Fruit fly (Drosophila melanogaster): ENCODE measurements around the gene CG13083.

The CG13083 gene

DNA sequence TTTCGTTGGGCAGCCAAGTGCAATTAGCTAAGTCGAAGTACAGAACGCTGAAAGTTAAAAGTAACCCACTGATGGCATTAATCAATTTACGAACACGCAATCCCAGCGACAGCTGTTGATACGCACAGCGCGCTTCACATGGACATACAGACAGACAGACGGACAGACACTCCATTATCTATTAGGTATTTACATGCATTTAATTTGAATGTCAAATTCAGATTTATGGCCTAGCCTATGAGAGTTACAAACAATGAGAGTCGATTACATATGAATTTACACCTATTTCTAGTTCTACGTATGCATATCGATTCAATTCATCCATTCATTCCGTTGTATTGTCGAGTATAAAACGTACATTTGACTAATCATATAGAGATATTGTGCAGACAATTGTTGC lies 44.7 kb upstream of the CG13083 start, which contains the start of gene CG10237:
Gene CG10237 (minus strand): TSS at position 101 of the 400 bp plus-strand sequence.
- TF ChIP-seq Mio (GFP tag; optimal IDR thresholded peaks at IDR 0.05) (no peak), Hr78 (GFP tag; optimal IDR thresholded peaks at IDR 0.05) (no peak), ey (GFP tag; optimal IDR thresholded peaks at IDR 0.05) (no peak), N (GFP tag; optimal IDR thresholded peaks at IDR 0.05) (no peak), Abd-B (GFP tag; optimal IDR thresholded peaks at IDR 0.05) (no peak), brk (GFP tag; optimal IDR thresholded peaks at IDR 0.05) (no peak), GATAd (GFP tag; optimal IDR thresholded peaks at IDR 0.05) (no peak), dmrt93B (GFP tag; optimal IDR thresholded peaks at IDR 0.05) (no peak), Dif (GFP tag; optimal IDR thresholded peaks at IDR 0.05; ENCODE audit: partially characterized antibody) (no peak), dl (GFP tag; optimal IDR thresholded peaks at IDR 0.05; ENCODE audit: insufficient read depth in 1 of 2, partially characterized antibody in 2 of 2) (no peak), Jra (GFP tag; optimal IDR thresholded peaks at IDR 0.05) (no peak), pan (optimal IDR thresholded peaks at IDR 0.05) (no peak), usp (GFP tag; optimal IDR thresholded peaks at IDR 0.05) (no peak), CG32264 (GFP tag; optimal IDR thresholded peaks at IDR 0.05) (no peak), woc (GFP tag; optimal IDR thresholded peaks at IDR 0.05) (no peak), Vsx2 (GFP tag; optimal IDR thresholded peaks at IDR 0.05; ENCODE audit: partially characterized antibody) (no peak), h (GFP tag; optimal IDR thresholded peaks at IDR 0.05) (no peak), CrebA (GFP tag; optimal IDR thresholded peaks at IDR 0.05; ENCODE audit: borderline replicate concordance) (no peak), sage (GFP tag; optimal IDR thresholded peaks at IDR 0.05) (no peak)

DNA sequence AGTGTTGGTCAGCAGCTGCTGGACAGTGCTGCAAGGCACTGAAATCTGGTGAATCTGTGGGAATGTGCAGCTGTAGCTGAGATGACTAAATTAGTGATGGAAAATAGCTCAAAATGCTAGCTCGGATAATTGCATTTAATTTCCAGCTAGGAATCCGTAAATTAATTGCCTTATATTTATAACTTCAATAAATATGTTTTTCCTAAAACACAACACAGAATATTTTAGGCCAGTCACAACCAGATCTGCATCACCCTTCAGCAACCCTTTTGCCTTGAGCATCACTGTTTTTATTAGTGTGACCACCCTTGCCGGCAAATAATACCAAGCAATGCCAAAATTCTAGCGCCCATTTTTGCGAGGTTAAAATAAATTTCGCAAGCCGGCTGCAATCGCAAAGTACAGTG lies 42.6 kb upstream of the CG13083 start, which contains the start of gene Hs2st:
Gene Hs2st (minus strand): TSS at position 17 of the 407 bp plus-strand sequence.
- TF ChIP-seq h (GFP tag; optimal IDR thresholded peaks at IDR 0.05) (peak; percentile 96), Hnf4 (GFP tag; optimal IDR thresholded peaks at IDR 0.05) (peak; percentile 97), foxo (GFP tag; optimal IDR thresholded peaks at IDR 0.05) (peak; percentile 57 to 97), fru (GFP tag; optimal IDR thresholded peaks at IDR 0.05) (peak; percentile 95), dmrt93B (GFP tag; optimal IDR thresholded peaks at IDR 0.05) (peak; percentile 94), brk (GFP tag; optimal IDR thresholded peaks at IDR 0.05) (no peak), rgr (GFP tag; optimal IDR thresholded peaks at IDR 0.05) (peak; percentile 96), lola (GFP tag; optimal IDR thresholded peaks at IDR 0.05) (no peak), Sp1 (GFP tag; optimal IDR thresholded peaks at IDR 0.05) (peak; percentile 89), tai (GFP tag; optimal IDR thresholded peaks at IDR 0.05) (no peak), Mio (GFP tag; optimal IDR thresholded peaks at IDR 0.05) (peak; percentile 73), CG9705 (GFP tag; optimal IDR thresholded peaks at IDR 0.05) (peak; percentile 94), psq (GFP tag; optimal IDR thresholded peaks at IDR 0.05) (peak; percentile 87), Abd-B (GFP tag; optimal IDR thresholded peaks at IDR 0.05) (no peak), GATAd (GFP tag; optimal IDR thresholded peaks at IDR 0.05) (peak; percentile 92), CrebA (GFP tag; optimal IDR thresholded peaks at IDR 0.05; ENCODE audit: borderline replicate concordance) (no peak), sage (GFP tag; optimal IDR thresholded peaks at IDR 0.05) (no peak), Hr78 (GFP tag; optimal IDR thresholded peaks at IDR 0.05) (no peak), Dfd (GFP tag; optimal IDR thresholded peaks at IDR 0.05) (no peak), br (GFP tag; optimal IDR thresholded peaks at IDR 0.05) (peak; percentile 94), HLH106 (tag; optimal IDR thresholded peaks at IDR 0.05) (peak; percentile 95), ey (GFP tag; optimal IDR thresholded peaks at IDR 0.05) (peak; percentile 95), pan (optimal IDR thresholded peaks at IDR 0.05) (no peak), dl (GFP tag; optimal IDR thresholded peaks at IDR 0.05; ENCODE audit: insufficient read depth in 1 of 2, partially characterized antibody in 2 of 2) (no peak), dsf (GFP tag; optimal IDR thresholded peaks at IDR 0.05; ENCODE audit: borderline replicate concordance) (peak; percentile 92), N (GFP tag; optimal IDR thresholded peaks at IDR 0.05) (no peak), jim (GFP tag; optimal IDR thresholded peaks at IDR 0.05) (peak; percentile 88), OdsH (GFP tag; optimal IDR thresholded peaks at IDR 0.05) (peak; percentile 94), Hr83 (GFP tag; optimal IDR thresholded peaks at IDR 0.05; ENCODE audit: poor library complexity, severe bottlenecking) (peak; percentile 87), Myc (optimal IDR thresholded peaks at IDR 0.05) (peak; percentile 99), CG32264 (GFP tag; optimal IDR thresholded peaks at IDR 0.05) (peak; percentile 84), Jra (GFP tag; optimal IDR thresholded peaks at IDR 0.05) (peak; percentile 96), sv (GFP tag; optimal IDR thresholded peaks at IDR 0.05) (peak; percentile 94), woc (GFP tag; optimal IDR thresholded peaks at IDR 0.05) (peak; percentile 98), Rel (GFP tag; optimal IDR thresholded peaks at IDR 0.05) (peak; percentile 31), Rel (tag; optimal IDR thresholded peaks at IDR 0.05) (peak; percentile 85), usp (GFP tag; optimal IDR thresholded peaks at IDR 0.05) (no peak), Vsx2 (GFP tag; optimal IDR thresholded peaks at IDR 0.05; ENCODE audit: partially characterized antibody) (no peak), Dif (GFP tag; optimal IDR thresholded peaks at IDR 0.05; ENCODE audit: partially characterized antibody) (no peak)

All from whole organism, wandering third instar larva.